Fruit fly (Drosophila melanogaster) whole organism, embryonic: ENCODE measurements around the gene Fbxl4.

Experiments
- Antp ChIP-seq: fragments of 200-800 bp; sonication (Bioruptor generic); optimal IDR thresholded peaks from 3 replicates; lab custom pipeline; 2016; ENCODE audit warnings: missing biosample characterization, missing genetic modification characterization
- B-H2 ChIP-seq: fragments of 200-800 bp; sonication (Bioruptor generic); optimal IDR thresholded peaks from 2 replicates; lab custom pipeline; 2018; ENCODE audit warnings: missing biosample characterization, mild to moderate bottlenecking, missing genetic modification characterization
- Bgb ChIP-seq: fragments of 200-800 bp; sonication (Bioruptor generic); IDR thresholded peaks from 2 replicates; pipeline ENCODE4 v1.3.6; 2022; ENCODE audit warnings: missing biosample characterization, missing genetic modification characterization; ENCODE audit not compliant: partially characterized antibody
- Bteb2 ChIP-seq: fragments of 200-800 bp; sonication (Bioruptor generic); optimal IDR thresholded peaks from 2 replicates; lab custom pipeline; 2016; ENCODE audit warnings: missing biosample characterization, missing genetic modification characterization
- CG10543 ChIP-seq: fragments of 200-800 bp; sonication (Bioruptor generic); optimal IDR thresholded peaks from 3 replicates; lab custom pipeline; 2017; ENCODE audit warnings: missing biosample characterization, mild to moderate bottlenecking, missing genetic modification characterization, moderate library complexity
- CG11085 ChIP-seq: fragments of 200-800 bp; sonication (Bioruptor generic); IDR thresholded peaks from 2 replicates; pipeline ENCODE4 v1.3.6; 2022; ENCODE audit warnings: missing biosample characterization, missing genetic modification characterization
- CG11247 ChIP-seq: fragments of 200-800 bp; sonication (Bioruptor generic); IDR thresholded peaks from 2 replicates; pipeline ENCODE4 v1.3.6; 2022; ENCODE audit warnings: missing biosample characterization, missing genetic modification characterization
- CG13296 ChIP-seq: fragments of 200-800 bp; sonication (Bioruptor generic); optimal IDR thresholded peaks from 3 replicates; lab custom pipeline; 2018; ENCODE audit warnings: missing biosample characterization, mild to moderate bottlenecking, missing genetic modification characterization
- CG15269 ChIP-seq: fragments of 200-800 bp; sonication (Bioruptor generic); optimal IDR thresholded peaks from 2 replicates; lab custom pipeline; 2018; ENCODE audit warnings: missing biosample characterization, mild to moderate bottlenecking, missing genetic modification characterization, moderate library complexity
- CG1529 ChIP-seq: fragments of 200-800 bp; sonication (Bioruptor generic); optimal IDR thresholded peaks from 3 replicates; lab custom pipeline; 2018; ENCODE audit warnings: missing biosample characterization, missing genetic modification characterization
- CG18619 ChIP-seq: fragments of 200-800 bp; sonication (Bioruptor generic); optimal IDR thresholded peaks from 3 replicates; lab custom pipeline; 2017; ENCODE audit warnings: missing biosample characterization, mild to moderate bottlenecking, missing genetic modification characterization
- CG2199 ChIP-seq: fragments of 200-800 bp; sonication (Bioruptor generic); IDR thresholded peaks from 3 replicates; pipeline ENCODE4 v1.3.6; 2022; ENCODE audit warnings: missing biosample characterization, missing genetic modification characterization
- CG31388 ChIP-seq: fragments of 200-800 bp; sonication (Bioruptor generic); optimal IDR thresholded peaks from 2 replicates; lab custom pipeline; 2016; ENCODE audit warnings: missing biosample characterization, missing genetic modification characterization
- CG43689 ChIP-seq: fragments of 200-800 bp; sonication (Bioruptor generic); IDR thresholded peaks from 2 replicates; pipeline ENCODE4 v1.3.6; 2022; ENCODE audit warnings: missing biosample characterization, missing genetic modification characterization
- CG7357 ChIP-seq: fragments of 200-800 bp; sonication (Bioruptor generic); IDR thresholded peaks from 3 replicates; pipeline ENCODE4 v1.3.6; 2022; ENCODE audit warnings: missing biosample characterization, missing genetic modification characterization
- CG7963 ChIP-seq: fragments of 200-800 bp; sonication (Bioruptor generic); IDR thresholded peaks from 3 replicates; pipeline ENCODE4 v1.3.6; 2022; ENCODE audit warnings: missing biosample characterization, missing genetic modification characterization; ENCODE audit not compliant: partially characterized antibody
- CG8478 ChIP-seq: fragments of >200 bp; optimal IDR thresholded peaks from 2 replicates; lab custom pipeline; 2018
- CG9876 ChIP-seq: fragments of 200-800 bp; sonication (Bioruptor generic); optimal IDR thresholded peaks from 2 replicates; lab custom pipeline; 2016; ENCODE audit warnings: missing biosample characterization, missing genetic modification characterization
- CG9932 ChIP-seq: fragments of 200-800 bp; sonication (Bioruptor generic); IDR thresholded peaks from 2 replicates; pipeline ENCODE4 v1.3.6; 2022; ENCODE audit warnings: missing biosample characterization, missing genetic modification characterization
- Dref ChIP-seq: fragments of 200-800 bp; sonication (Bioruptor generic); IDR thresholded peaks from 2 replicates; pipeline ENCODE4 v1.3.6; 2022; ENCODE audit warnings: missing biosample characterization, missing genetic modification characterization
- GATAe ChIP-seq: fragments of 200-800 bp; sonication (Bioruptor generic); conservative IDR thresholded peaks from 2 replicates; pipeline ENCODE4 v1.3.6; 2022; ENCODE audit warnings: missing biosample characterization, missing genetic modification characterization
- HLH54F ChIP-seq: fragments of 200-800 bp; sonication (Bioruptor generic); optimal IDR thresholded peaks from 3 replicates; lab custom pipeline; 2016; ENCODE audit warnings: missing biosample characterization, missing genetic modification characterization
- Hr51 ChIP-seq, 2 experiments: fragments of 200-800 bp; sonication (Bioruptor generic); optimal IDR thresholded peaks; 2 replicates in 1 of 2; 3 replicates in 1 of 2; lab custom pipeline; 2016 to 2018; ENCODE audit warnings: missing biosample characterization in 2 of 2, missing genetic modification characterization in 2 of 2, mild to moderate bottlenecking in 1 of 2, moderate library complexity in 1 of 2
- Jarid2 ChIP-seq: fragments of 200-800 bp; sonication (Bioruptor generic); optimal IDR thresholded peaks from 3 replicates; lab custom pipeline; 2017; ENCODE audit warnings: mild to moderate bottlenecking, missing biosample characterization, missing genetic modification reagents, missing genetic modification characterization
- Med ChIP-seq: fragments of 200-800 bp; sonication (Bioruptor generic); peaks from one replicate; lab custom pipeline; 2016; ENCODE audit warnings: missing biosample characterization, missing genetic modification characterization, mild to moderate bottlenecking, inconsistent platforms, moderate library complexity
- Myb ChIP-seq: fragments of 200-800 bp; sonication (Bioruptor generic); optimal IDR thresholded peaks from 2 replicates; lab custom pipeline; 2016; ENCODE audit warnings: missing biosample characterization, missing genetic modification characterization
- NC2β ChIP-seq: fragments of 200-800 bp; sonication (Bioruptor generic); optimal IDR thresholded peaks from 2 replicates; lab custom pipeline; 2016; ENCODE audit warnings: missing biosample characterization, missing genetic modification characterization
- NK7.1 ChIP-seq: fragments of 200-800 bp; sonication (Bioruptor generic); optimal IDR thresholded peaks from 3 replicates; lab custom pipeline; 2016; ENCODE audit warnings: missing biosample characterization, missing genetic modification characterization
- Nf-YA ChIP-seq: fragments of 200-800 bp; sonication (Bioruptor generic); IDR thresholded peaks from 2 replicates; pipeline ENCODE4 v1.3.6; 2022; ENCODE audit warnings: missing biosample characterization, missing genetic modification characterization
- NfI ChIP-seq: fragments of 200-800 bp; sonication (Bioruptor generic); optimal IDR thresholded peaks from 3 replicates; lab custom pipeline; 2018; ENCODE audit warnings: missing biosample characterization, mild to moderate bottlenecking, missing genetic modification characterization, moderate library complexity
- Ravus ChIP-seq: fragments of 200-800 bp; sonication (Bioruptor generic); IDR thresholded peaks from 2 replicates; pipeline ENCODE4 v1.3.6; 2022; ENCODE audit warnings: missing biosample characterization, missing genetic modification characterization
- Side ChIP-seq: fragments of 200-800 bp; sonication (Bioruptor generic); optimal IDR thresholded peaks from 2 replicates; lab custom pipeline; 2016; ENCODE audit warnings: missing biosample characterization, missing genetic modification characterization
- Sox102F ChIP-seq: fragments of 200-800 bp; sonication (Bioruptor generic); optimal IDR thresholded peaks from 2 replicates; lab custom pipeline; 2018; ENCODE audit warnings: missing biosample characterization, mild to moderate bottlenecking, missing genetic modification characterization, moderate library complexity
- TFAM ChIP-seq: fragments of 200-800 bp; sonication (Bioruptor generic); optimal IDR thresholded peaks from 2 replicates; lab custom pipeline; 2017; ENCODE audit warnings: missing biosample characterization, missing genetic modification characterization, inconsistent platforms
- Taf1 ChIP-seq: fragments of 200-800 bp; sonication (Bioruptor generic); IDR thresholded peaks from 2 replicates; pipeline ENCODE4 v1.3.6; 2022; ENCODE audit warnings: missing biosample characterization, missing genetic modification characterization
- YL-1 ChIP-seq: fragments of 200-800 bp; sonication (Bioruptor generic); optimal IDR thresholded peaks from 3 replicates; lab custom pipeline; 2017; ENCODE audit warnings: missing biosample characterization, mild to moderate bottlenecking, missing genetic modification characterization
- ab ChIP-seq: fragments of 200-800 bp; sonication (Bioruptor generic); optimal IDR thresholded peaks from 2 replicates; lab custom pipeline; 2016; ENCODE audit warnings: missing biosample characterization, missing genetic modification characterization
- esg ChIP-seq: fragments of 200-800 bp; sonication (Bioruptor generic); conservative IDR thresholded peaks from 2 replicates; pipeline ENCODE4 v1.3.6; 2022; ENCODE audit warnings: missing biosample characterization, missing genetic modification characterization
- her ChIP-seq: fragments of 200-800 bp; sonication (Bioruptor generic); optimal IDR thresholded peaks from 2 replicates; lab custom pipeline; 2016; ENCODE audit warnings: missing biosample characterization, missing genetic modification characterization
- lab ChIP-seq: fragments of 200-800 bp; sonication (Bioruptor generic); optimal IDR thresholded peaks from 3 replicates; lab custom pipeline; 2017; ENCODE audit warnings: missing biosample characterization, missing genetic modification characterization, mild to moderate bottlenecking, moderate library complexity, missing genetic modification reagents
- luna ChIP-seq: fragments of 200-800 bp; sonication (Bioruptor generic); optimal IDR thresholded peaks from 2 replicates; lab custom pipeline; 2016; ENCODE audit warnings: missing biosample characterization, missing genetic modification characterization
- mld ChIP-seq: fragments of 200-800 bp; sonication (Bioruptor generic); IDR thresholded peaks from 3 replicates; pipeline ENCODE4 v1.3.6; 2022; ENCODE audit warnings: missing biosample characterization, missing genetic modification characterization; ENCODE audit not compliant: partially characterized antibody
- pan ChIP-seq, 4 experiments: fragments of >200 bp in 3 of 4; fragments of 200-800 bp in 1 of 4; sonication (Bioruptor generic) in 1 of 4; optimal IDR thresholded peaks in 3 of 4; IDR thresholded peaks in 1 of 4; 2 replicates each; pipeline versions ENCODE4 v1.3.6 to Lab custom; 2017 to 2022; ENCODE audit warnings: missing biosample characterization in 2 of 4, missing genetic modification characterization in 2 of 4, mixed read lengths in 1 of 4
- pita ChIP-seq: fragments of 200-800 bp; sonication (Bioruptor generic); optimal IDR thresholded peaks from 2 replicates; lab custom pipeline; 2017; ENCODE audit warnings: missing biosample characterization, mild to moderate bottlenecking, missing genetic modification characterization
- pum ChIP-seq: fragments of 200-800 bp; sonication (Bioruptor generic); optimal IDR thresholded peaks from 2 replicates; lab custom pipeline; 2016; ENCODE audit warnings: missing biosample characterization, missing genetic modification characterization
- ro ChIP-seq: fragments of 200-800 bp; sonication (Bioruptor generic); IDR thresholded peaks from 2 replicates; pipeline ENCODE4 v1.3.6; 2022; ENCODE audit warnings: missing biosample characterization, missing genetic modification characterization
- row ChIP-seq: fragments of 200-800 bp; sonication (Bioruptor generic); IDR thresholded peaks from 3 replicates; pipeline ENCODE4 v1.3.6; 2022; ENCODE audit warnings: missing biosample characterization, missing genetic modification characterization
- trem ChIP-seq: fragments of 200-800 bp; optimal IDR thresholded peaks from 3 replicates; lab custom pipeline; 2019; ENCODE audit warnings: missing biosample characterization, mild to moderate bottlenecking, missing genetic modification characterization, moderate library complexity
- unpg ChIP-seq: fragments of 200-800 bp; sonication (Bioruptor generic); optimal IDR thresholded peaks from 3 replicates; lab custom pipeline; 2018; ENCODE audit warnings: missing biosample characterization, mild to moderate bottlenecking, missing genetic modification characterization, moderate library complexity
- zf30C ChIP-seq: fragments of 200-800 bp; sonication (Bioruptor generic); optimal IDR thresholded peaks from 3 replicates; lab custom pipeline; 2018; ENCODE audit warnings: missing biosample characterization, mild to moderate bottlenecking, missing genetic modification characterization

Fbxl4 gene

dm6 chrX:14211250-14211944, 26.3 kb downstream of the Fbxl4 start (continued):
- TF ChIP-seq Bteb2 (GFP tag; lab: Kevin White, UChicago) (no peak), lab (GFP tag; lab: Kevin White, UChicago) (peak; percentile 37), her (GFP tag; lab: Kevin White, UChicago) (no peak), Sox102F (GFP tag; lab: Kevin White, UChicago) (peak; percentile 11), Side (GFP tag; lab: Kevin White, UChicago) (no peak), Antp (no peak), YL-1 (GFP tag; lab: Kevin White, UChicago) (no peak), NfI (GFP tag; lab: Kevin White, UChicago) (no peak), Dref (GFP tag; lab: Robert Waterston, UW) (no peak), pan (optimal IDR thresholded peaks at IDR 0.05; lab: Kevin White, UChicago) (no peak), pan (GFP tag; optimal IDR thresholded peaks at IDR 0.05 in 1 of 2, IDR thresholded peaks at IDR 0.05 in 1 of 2) (no peak), CG2199 (GFP tag; lab: Robert Waterston, UW) (peak; percentile 70; the same call in 2 of the 3 replicates), CG31388 (GFP tag; lab: Kevin White, UChicago) (no peak), Bgb (GFP tag; lab: Robert Waterston, UW) (peak; percentile 24; the same call in 1 of the 2 replicates), Ravus (GFP tag; lab: Robert Waterston, UW) (no peak), CG10543 (GFP tag; lab: Kevin White, UChicago) (no peak), Med (GFP tag; lab: Kevin White, UChicago) (peak; percentile 81), CG9876 (GFP tag; lab: Kevin White, UChicago) (no peak), unpg (GFP tag; lab: Kevin White, UChicago) (no peak), NK7.1 (GFP tag; lab: Kevin White, UChicago) (no peak), CG8478 (lab: Kevin White, UChicago) (no peak), HLH54F (GFP tag; lab: Kevin White, UChicago) (no peak), GATAe (no peak), ro (GFP tag; lab: Robert Waterston, UW) (no peak), CG15269 (no peak), CG7963 (GFP tag; lab: Robert Waterston, UW) (no peak), row (GFP tag; lab: Robert Waterston, UW) (0 out of 3 replicates have a peak, but pooled peaks have one; percentile 13), CG11085 (GFP tag; lab: Robert Waterston, UW) (no peak), Nf-YA (GFP tag; lab: Robert Waterston, UW) (no peak), TFAM (no peak), NC2β (GFP tag; lab: Kevin White, UChicago) (peak; percentile 15), CG11247 (GFP tag; lab: Robert Waterston, UW) (no peak), Hr51 (GFP tag; optimal IDR thresholded peaks at IDR 0.05; lab: Kevin White, UChicago) (peak in 1 of 2 experiments; percentile 21), pita (GFP tag; lab: Kevin White, UChicago) (no peak), CG1529 (no peak), CG7357 (GFP tag; lab: Robert Waterston, UW) (no peak), pum (GFP tag; lab: Kevin White, UChicago) (no peak), Myb (no peak), CG18619 (GFP tag; lab: Kevin White, UChicago) (peak; percentile 1), ab (GFP tag; lab: Kevin White, UChicago) (no peak), B-H2 (GFP tag; lab: Kevin White, UChicago) (no peak), Taf1 (GFP tag; lab: Robert Waterston, UW) (no peak), CG13296 (GFP tag; lab: Kevin White, UChicago) (no peak), Jarid2 (peak; percentile 85), trem (no peak), CG9932 (no peak), zf30C (GFP tag; lab: Kevin White, UChicago) (peak; percentile 2), mld (GFP tag; lab: Robert Waterston, UW) (no peak), esg (GFP tag; lab: Robert Waterston, UW) (no peak), CG43689 (GFP tag; lab: Robert Waterston, UW) (no peak), luna (GFP tag; lab: Kevin White, UChicago) (no peak)
